Fruit fly (Drosophila melanogaster): ENCODE results near the gene CG9921.

CG9921 gene

DNA sequence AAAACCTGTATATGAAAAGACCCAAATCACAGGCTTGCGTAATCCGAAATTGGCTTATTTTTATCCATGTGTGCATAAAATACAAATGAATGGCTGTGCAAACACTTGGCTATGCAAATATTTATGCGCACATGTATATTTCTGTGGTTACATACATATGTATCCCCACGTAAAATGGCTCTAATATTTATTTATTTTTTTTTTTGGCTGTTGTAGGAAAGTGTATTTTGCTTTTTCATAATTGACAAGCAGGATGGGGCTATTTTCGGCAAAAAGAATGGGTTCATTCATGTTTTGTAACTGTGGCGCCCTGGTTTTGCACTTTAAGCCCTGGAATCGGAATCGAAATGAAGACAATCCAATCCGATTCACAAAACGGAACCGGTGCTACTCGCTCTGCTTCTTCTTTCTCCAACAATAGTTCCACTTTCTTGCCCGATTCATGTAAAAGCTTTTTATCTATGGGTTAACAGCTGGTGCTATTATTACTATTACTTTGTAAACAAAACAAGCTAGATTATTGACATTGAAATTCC lies 1.8 kb upstream of the CG9921 start (continued):
- TF ChIP-seq CG4730 (GFP tag; IDR thresholded peaks at IDR 0.05) (peak; percentile 59), CG2678 (tag; optimal IDR thresholded peaks at IDR 0.05) (peak; percentile 74), CG15269 (tag; optimal IDR thresholded peaks at IDR 0.05) (peak; percentile 73), Bgb (GFP tag; IDR thresholded peaks at IDR 0.05; ENCODE audit: partially characterized antibody) (no peak), PHDP (tag; optimal IDR thresholded peaks at IDR 0.05) (peak; percentile 67), CG7786 (GFP tag; optimal IDR thresholded peaks at IDR 0.05) (peak; percentile 66), CG5245 (GFP tag; optimal IDR thresholded peaks at IDR 0.05) (peak; percentile 38), CG9797 (GFP tag; optimal IDR thresholded peaks at IDR 0.05) (no peak), pfk (GFP tag; optimal IDR thresholded peaks at IDR 0.05) (peak; percentile 23), ssp (GFP tag; IDR thresholded peaks at IDR 0.05) (peak; percentile 52), ems (GFP tag; optimal IDR thresholded peaks at IDR 0.05) (peak; percentile 71), Hr51 (GFP tag; optimal IDR thresholded peaks at IDR 0.05) (peak; percentile 68), CG2875 (GFP tag; optimal IDR thresholded peaks at IDR 0.05) (peak; percentile 59), sr (GFP tag; IDR thresholded peaks at IDR 0.05) (no peak; the same call in 2 of the 3 replicates), fru (optimal IDR thresholded peaks at IDR 0.05) (no peak), crc (GFP tag; optimal IDR thresholded peaks at IDR 0.05) (peak; percentile 38), da (GFP tag; optimal IDR thresholded peaks at IDR 0.05) (no peak), CG32532 (GFP tag; IDR thresholded peaks at IDR 0.05) (peak; percentile 87), ewg (GFP tag; optimal IDR thresholded peaks at IDR 0.05) (peak; percentile 40), danr (GFP tag; IDR thresholded peaks at IDR 0.05) (0 out of 2 replicates have a peak, but pooled peaks have one; percentile 42), CG11456 (GFP tag; IDR thresholded peaks at IDR 0.05) (peak; percentile 77; the same call in 2 of the 3 replicates), jumu (GFP tag; optimal IDR thresholded peaks at IDR 0.05) (peak; percentile 47), CG7987 (GFP tag; optimal IDR thresholded peaks at IDR 0.05) (peak; percentile 38), ftz-f1 (GFP tag; optimal IDR thresholded peaks at IDR 0.05) (no peak), CG3726 (GFP tag; IDR thresholded peaks at IDR 0.05) (no peak; the same call in 2 of the 3 replicates), fd102C (GFP tag; optimal IDR thresholded peaks at IDR 0.05) (no peak), CG8388 (GFP tag; optimal IDR thresholded peaks at IDR 0.05) (peak; percentile 57), CG10565 (GFP tag; optimal IDR thresholded peaks at IDR 0.05) (no peak), CG17802 (tag; optimal IDR thresholded peaks at IDR 0.05) (peak; percentile 12), ATbp (GFP tag; optimal IDR thresholded peaks at IDR 0.05) (peak; percentile 29), unc-4 (GFP tag; IDR thresholded peaks at IDR 0.05; ENCODE audit: partially characterized antibody) (no peak), chif (GFP tag; optimal IDR thresholded peaks at IDR 0.05) (peak; percentile 33 to 53), CG7357 (GFP tag; IDR thresholded peaks at IDR 0.05) (peak; percentile 55; the same call in 1 of the 3 replicates), jigr1 (GFP tag; IDR thresholded peaks at IDR 0.05) (no peak; the same call in 1 of the 3 replicates), gcm (GFP tag; optimal IDR thresholded peaks at IDR 0.05) (peak; percentile 24), cwo (GFP tag; optimal IDR thresholded peaks at IDR 0.05) (peak; percentile 59), insv (GFP tag; optimal IDR thresholded peaks at IDR 0.05) (peak in 1 of 2 experiments; percentile 75), dysf (GFP tag; IDR thresholded peaks at IDR 0.05) (peak; percentile 76; the same call in 2 of the 3 replicates), vnd (GFP tag; IDR thresholded peaks at IDR 0.05; ENCODE audit: partially characterized antibody) (no peak), CG18476 (GFP tag; optimal IDR thresholded peaks at IDR 0.05) (peak; percentile 52), CG4282 (GFP tag; optimal IDR thresholded peaks at IDR 0.05) (peak; percentile 53), E2f2 (GFP tag; IDR thresholded peaks at IDR 0.05) (peak; percentile 58), NC2β (GFP tag; optimal IDR thresholded peaks at IDR 0.05) (peak; percentile 57), sob (GFP tag; IDR thresholded peaks at IDR 0.05) (peak; percentile 74), CG7271 (tag; optimal IDR thresholded peaks at IDR 0.05) (no peak), btn (GFP tag; optimal IDR thresholded peaks at IDR 0.05) (peak; percentile 34), dm (GFP tag; optimal IDR thresholded peaks at IDR 0.05) (peak; percentile 51), sens (GFP tag) (peak; percentile 95), CG12104 (GFP tag; optimal IDR thresholded peaks at IDR 0.05) (peak; percentile 73), CG6765 (GFP tag; optimal IDR thresholded peaks at IDR 0.05) (peak; percentile 74)
